Worm (Caenorhabditis elegans): ENCODE measurements around the gene best-15.

The best-15 gene

DNA sequence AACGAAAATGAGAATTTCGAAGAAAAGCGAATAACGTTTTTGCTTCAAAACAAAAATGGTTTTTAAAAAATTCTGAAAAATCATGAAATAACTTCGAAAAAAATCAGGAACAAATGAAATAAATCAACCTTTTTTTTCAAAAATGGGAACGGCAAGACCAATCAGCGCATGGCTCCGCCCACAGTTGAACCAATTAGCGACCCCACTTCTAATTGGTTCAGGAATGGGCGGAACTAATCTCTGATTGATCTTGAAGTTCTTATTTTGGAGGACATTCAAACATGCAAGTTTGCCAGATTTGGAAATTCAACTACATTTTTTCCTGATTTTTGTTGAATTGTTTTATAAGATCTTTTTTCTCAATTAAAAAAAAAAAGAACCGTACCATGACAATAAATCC, 23.9 kb upstream of the best-15 start:
- TF ChIP-seq him-1 (tag; optimal IDR thresholded peaks at IDR 0.05) (no peak), dao-5 (tag; optimal IDR thresholded peaks at IDR 0.05) (no peak), W03F9.2 (tag; optimal IDR thresholded peaks at IDR 0.05) (no peak)

DNA sequence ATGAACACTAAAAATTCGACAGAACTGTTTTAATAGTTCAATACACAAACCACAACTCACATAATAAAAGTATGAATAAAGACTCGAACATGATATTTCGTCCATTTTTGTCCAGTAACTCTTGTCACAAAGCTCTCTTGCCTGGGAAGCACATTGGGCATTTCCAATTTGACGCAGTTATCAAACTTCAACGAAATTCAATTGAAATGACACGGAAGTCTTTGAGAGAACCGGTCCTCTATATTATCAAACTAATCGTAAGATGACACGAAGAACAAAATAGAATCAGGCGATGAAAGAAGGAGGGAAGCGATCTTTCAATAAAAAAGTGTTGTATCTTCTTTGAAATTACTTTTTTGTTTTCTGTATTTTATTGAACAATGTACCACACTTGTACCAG, 23.0 kb upstream of the best-15 start, which contains the start of gene T11G6.3:
Gene T11G6.3 (minus strand): TSS at position 189 of the 400 bp plus-strand sequence.
- no peak for TF ChIP-seq W03F9.2 (tag; optimal IDR thresholded peaks at IDR 0.05)
- no peak for TF ChIP-seq him-1 (tag; optimal IDR thresholded peaks at IDR 0.05)
- TF ChIP-seq dao-5 (tag; optimal IDR thresholded peaks at IDR 0.05), result no peak

DNA sequence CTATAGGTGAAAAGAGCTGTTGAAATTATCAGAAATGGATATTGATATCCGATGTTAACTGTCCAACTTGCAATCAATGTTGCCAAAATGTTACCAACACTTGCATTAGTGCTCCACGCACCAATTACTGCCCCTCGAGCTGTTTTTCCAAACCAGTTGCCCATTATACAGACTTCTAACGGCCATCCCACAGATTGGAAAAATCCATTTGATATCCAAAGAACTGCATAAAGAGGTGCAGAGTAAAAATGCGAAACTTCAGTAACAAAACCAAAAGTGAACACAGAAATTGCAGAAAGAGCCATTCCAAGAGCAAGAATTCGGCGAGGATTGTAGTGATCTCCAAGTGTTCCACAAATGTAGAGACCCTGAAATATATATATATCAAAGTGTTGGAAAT, 22.0 kb upstream of the best-15 start:
- TF ChIP-seq him-1 (tag; optimal IDR thresholded peaks at IDR 0.05) (no peak), dao-5 (tag; optimal IDR thresholded peaks at IDR 0.05) (no peak), W03F9.2 (tag; optimal IDR thresholded peaks at IDR 0.05) (no peak)

DNA sequence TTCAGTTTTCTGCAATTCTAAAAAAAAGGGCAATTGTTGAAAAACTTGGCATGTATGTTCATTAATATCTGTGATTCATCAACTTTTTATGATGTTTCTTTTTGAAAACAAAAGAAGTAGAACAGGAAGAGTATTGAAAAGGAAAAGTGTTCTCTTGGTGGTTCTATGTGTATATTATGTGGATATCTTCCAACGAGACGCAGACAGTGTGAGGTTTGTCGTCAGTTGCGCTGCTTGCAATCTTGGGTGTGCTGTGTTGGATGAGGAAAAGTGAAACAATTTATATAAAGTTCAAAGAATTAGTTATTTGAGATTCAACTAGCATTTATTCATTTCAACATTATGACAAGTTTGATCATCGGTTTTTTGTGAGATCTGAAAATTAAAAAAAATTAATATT, 20.4 kb upstream of the best-15 start:
- TF ChIP-seq dao-5 (tag; optimal IDR thresholded peaks at IDR 0.05) (no peak), him-1 (tag; optimal IDR thresholded peaks at IDR 0.05) (no peak)

DNA sequence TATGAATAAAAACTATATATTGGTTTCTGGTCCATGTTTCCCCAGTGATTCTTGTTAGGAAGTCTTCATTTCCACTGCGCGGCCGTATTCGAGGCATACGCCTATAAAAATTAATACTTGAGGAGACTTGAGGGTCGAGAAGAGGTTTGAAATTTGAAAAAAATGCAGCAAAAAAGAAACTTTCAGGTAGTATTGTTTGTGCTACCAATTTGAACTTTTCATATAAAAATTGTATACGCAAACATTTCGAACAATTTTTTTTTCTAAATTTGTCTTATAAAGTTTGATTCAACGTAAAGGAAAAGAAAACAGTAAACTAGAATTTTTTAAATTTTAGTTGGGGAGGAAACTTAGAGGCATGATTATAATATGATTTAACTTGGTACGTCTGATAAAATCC, 19.8 kb upstream of the best-15 start, which contains the start of gene T11G6.4:
Gene T11G6.4 (minus strand): TSS at position 101 of the 400 bp plus-strand sequence.
- TF ChIP-seq dao-5 (tag; optimal IDR thresholded peaks at IDR 0.05), result no peak
- TF ChIP-seq W03F9.2 (tag; optimal IDR thresholded peaks at IDR 0.05), result no peak
- TF ChIP-seq him-1 (tag; optimal IDR thresholded peaks at IDR 0.05), result no peak

DNA sequence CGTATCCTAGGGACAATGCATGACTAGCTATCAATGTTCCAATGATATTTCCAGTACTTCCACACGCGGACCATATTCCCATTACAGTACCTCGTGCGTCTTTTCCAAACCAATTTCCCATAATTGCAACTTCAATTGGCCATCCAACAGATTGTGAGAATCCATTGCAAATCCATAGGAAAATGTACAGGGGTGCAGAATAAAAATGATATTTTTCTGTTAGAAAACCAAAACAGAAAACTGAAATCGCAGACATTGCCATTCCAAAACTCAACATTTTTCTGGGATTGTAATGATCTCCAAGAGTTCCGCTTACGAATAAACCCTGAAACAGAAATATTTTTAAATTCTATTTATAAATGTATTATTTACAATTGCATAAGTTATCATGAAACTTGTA, 19.1 kb upstream of the best-15 start:
- TF ChIP-seq W03F9.2 (tag; optimal IDR thresholded peaks at IDR 0.05) (no peak), him-1 (tag; optimal IDR thresholded peaks at IDR 0.05) (no peak), dao-5 (tag; optimal IDR thresholded peaks at IDR 0.05) (no peak)

DNA sequence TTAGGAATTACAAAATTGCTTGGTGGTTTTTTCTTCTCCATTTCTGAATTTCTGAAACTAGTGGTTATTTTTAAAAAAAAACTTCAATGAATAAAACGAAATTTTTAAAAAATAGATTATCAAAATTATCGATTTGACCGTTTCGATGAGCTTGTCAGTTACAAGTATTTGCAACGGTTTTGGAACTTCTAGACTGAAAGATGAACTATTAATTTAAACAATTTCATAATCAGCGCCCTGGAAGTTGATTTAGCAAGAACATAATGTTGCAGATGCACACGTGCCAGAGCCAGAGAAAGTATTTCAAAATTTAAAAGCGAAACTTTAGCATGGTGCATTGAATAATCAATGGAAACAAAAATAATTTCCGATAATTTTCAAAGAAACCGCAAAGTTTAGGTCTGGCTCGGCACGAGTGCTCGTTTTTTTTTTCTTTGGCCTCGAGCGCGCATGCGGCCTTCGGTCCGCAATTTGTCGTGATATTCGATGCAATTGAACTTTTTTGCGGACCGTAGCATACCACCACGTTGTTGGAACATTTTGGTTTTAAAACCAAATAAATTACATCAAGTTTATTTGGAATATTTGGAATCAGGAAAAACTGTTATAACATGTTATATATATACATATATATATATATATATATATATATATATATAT, 10.8 kb upstream of the best-15 start, which contains the start of gene T11G6.5:
Gene T11G6.5 (minus strand): TSS at position 51 of the 660 bp plus-strand sequence.
- TF ChIP-seq him-1 (tag; optimal IDR thresholded peaks at IDR 0.05) (no peak), W03F9.2 (tag; optimal IDR thresholded peaks at IDR 0.05) (no peak), dao-5 (tag; optimal IDR thresholded peaks at IDR 0.05) (no peak)

DNA sequence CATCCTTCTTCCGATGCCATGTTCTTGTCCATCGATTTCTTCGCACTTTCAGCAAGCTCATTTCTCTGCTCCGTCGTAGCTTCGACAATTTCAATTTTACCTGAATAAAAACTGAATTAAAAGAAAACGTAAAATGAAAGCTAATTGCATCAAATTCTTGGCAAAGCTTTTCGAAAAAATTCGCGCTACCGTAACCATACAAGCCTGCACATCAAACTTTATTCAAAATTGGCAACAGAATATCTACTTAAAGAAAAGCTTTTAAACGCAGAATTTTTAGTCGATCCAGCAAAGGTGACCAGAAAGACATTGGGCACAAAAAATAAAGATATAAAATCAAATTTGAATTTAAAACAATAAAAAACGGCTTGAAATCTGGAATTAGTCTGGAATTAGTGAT, 10.2 kb upstream of the best-15 start:
- no peak for TF ChIP-seq him-1 (tag; optimal IDR thresholded peaks at IDR 0.05)
- TF ChIP-seq W03F9.2 (tag; optimal IDR thresholded peaks at IDR 0.05), result no peak
- no peak for TF ChIP-seq dao-5 (tag; optimal IDR thresholded peaks at IDR 0.05)

DNA sequence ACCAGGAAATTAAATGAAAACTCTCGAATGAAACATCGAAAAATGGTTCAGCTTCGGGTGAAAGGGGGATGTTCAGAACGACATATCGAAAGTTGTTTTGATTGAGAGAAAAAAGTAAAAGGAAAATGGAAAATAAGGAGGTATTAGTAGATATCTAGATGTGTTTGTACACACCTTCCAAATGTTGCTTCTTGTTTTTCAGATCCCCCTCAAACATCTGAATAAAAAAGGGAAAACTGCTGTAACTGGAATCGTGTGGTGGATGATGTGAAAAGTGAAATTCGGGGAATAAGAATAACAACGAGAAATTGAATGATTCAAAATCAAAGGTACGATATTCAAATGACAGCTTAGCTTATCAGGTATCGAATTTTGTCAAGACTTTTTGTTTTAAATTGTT, 4.0 kb downstream of the best-15 start, which contains the start of gene npax-3:
Gene npax-3 (minus strand): TSS at position 101 of the 400 bp plus-strand sequence.
- TF ChIP-seq W03F9.2 (tag; optimal IDR thresholded peaks at IDR 0.05), result no peak
- TF ChIP-seq him-1 (tag; optimal IDR thresholded peaks at IDR 0.05), result no peak
- TF ChIP-seq dao-5 (tag; optimal IDR thresholded peaks at IDR 0.05), result no peak

DNA sequence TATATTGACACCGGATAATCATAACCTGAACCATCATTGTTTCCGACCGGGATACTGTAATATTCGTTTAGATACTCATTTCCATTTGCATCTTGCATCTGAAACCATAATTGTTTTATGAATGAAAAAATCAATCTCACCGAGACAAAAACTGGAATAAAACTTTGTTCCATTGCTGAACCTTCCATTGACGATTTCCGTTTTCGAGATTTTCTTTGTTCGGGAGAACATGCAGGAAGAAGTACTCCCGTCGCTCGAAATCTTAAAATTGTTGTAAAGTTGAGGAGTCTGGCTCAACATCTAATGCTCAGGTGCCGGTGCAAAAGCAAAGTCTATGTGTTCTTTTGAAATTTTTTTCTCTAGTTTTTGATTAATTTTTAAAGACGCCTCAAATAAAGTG, 6.0 kb downstream of the best-15 start:
- TF ChIP-seq him-1 (tag; optimal IDR thresholded peaks at IDR 0.05) (peak; percentile 69), dao-5 (tag; optimal IDR thresholded peaks at IDR 0.05) (no peak), W03F9.2 (tag; optimal IDR thresholded peaks at IDR 0.05) (no peak)

DNA sequence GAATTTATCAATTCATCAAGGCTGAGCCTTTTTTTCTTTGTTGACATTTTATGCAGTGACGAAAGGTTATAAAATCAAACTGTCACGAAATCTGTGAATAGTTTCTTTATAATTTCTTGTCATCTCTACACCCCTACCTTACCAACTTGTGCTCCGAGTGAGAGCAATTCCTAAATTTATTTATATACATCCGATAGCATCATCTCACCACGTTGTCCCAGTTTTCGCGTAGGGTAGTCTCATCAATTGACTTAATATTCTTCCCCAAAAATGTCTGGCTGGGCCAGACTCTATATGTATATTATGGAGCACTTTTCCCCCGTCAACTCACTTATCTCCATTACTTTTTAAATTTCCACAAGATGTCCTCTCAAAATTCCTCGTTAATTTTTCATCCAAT, 6.7 kb downstream of the best-15 start:
- TF ChIP-seq dao-5 (tag; optimal IDR thresholded peaks at IDR 0.05) (no peak), W03F9.2 (tag; optimal IDR thresholded peaks at IDR 0.05) (no peak), him-1 (tag; optimal IDR thresholded peaks at IDR 0.05) (no peak)

DNA sequence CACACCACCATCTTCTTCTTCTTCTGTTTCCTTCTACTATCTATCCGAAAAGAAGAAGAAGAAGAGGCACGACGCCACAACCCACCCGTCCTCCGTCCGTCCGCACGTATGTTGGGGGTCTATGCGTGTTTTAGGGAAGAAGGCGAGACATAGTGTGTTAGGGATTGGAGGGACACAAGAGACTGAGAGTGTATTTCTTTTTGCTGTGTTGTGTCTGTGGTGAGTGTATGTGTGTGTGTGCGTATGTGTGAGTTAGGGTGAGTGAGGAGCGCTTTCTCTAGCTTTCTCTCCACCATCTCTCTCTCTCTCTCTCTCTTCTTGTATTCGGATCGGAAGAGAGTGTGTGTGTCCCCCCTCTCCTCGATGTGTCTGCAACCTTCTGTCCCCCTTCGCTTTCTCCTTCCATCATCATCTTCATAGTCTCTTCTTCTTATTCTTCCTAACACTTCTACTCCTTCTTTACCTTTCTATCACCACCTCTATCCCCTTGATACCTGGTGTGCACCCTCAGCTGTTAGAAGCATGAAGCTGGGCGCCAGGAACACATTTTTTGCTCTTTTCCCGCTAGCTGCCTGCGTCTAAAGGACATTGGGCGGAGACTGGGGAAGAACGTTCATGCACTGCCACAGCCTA, 10.3 kb downstream of the best-15 start:
- peak; percentile 65 for TF ChIP-seq him-1 (tag; optimal IDR thresholded peaks at IDR 0.05)
- TF ChIP-seq dao-5 (tag; optimal IDR thresholded peaks at IDR 0.05), result peak; percentile 57
- TF ChIP-seq W03F9.2 (tag; optimal IDR thresholded peaks at IDR 0.05), result peak; percentile 39

DNA sequence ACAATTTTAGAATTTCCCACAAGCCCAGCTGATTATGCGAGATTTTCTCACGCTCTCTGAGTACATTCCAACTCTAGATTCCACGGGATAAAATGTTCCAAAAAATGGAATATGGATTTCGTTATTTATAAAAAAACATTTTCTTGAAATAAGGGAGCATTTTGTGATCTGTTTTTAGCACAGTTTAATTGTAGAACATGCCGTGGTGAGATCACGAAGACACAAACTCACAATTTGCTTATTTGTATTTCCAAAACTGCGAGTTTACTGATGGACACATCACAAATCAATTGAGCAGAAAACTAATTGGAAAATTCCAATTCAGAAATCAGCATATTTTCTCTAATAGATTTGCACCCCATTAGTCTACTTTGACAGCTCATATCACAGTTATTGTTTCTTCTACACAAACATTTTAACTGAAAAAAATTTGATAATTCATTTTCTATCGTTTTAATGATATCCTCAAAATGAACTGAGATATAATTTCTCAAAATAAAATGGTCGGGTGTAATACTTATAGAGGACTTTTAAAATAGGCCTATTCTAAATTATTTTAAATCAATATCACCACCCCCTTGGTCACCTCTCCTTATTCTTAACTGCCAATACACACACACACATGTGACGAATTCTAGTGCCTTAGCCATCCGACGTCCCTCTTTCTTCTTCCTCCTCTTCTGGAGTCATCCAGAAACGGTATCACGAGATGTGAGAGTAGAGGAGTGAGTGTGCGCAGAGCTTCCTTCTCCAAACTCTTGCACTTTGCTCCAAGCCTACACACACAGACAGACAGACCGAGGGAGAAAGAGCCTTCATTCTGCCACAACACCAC, 11.0 kb downstream of the best-15 start:
- TF ChIP-seq W03F9.2 (tag; optimal IDR thresholded peaks at IDR 0.05), result no peak
- no peak for TF ChIP-seq dao-5 (tag; optimal IDR thresholded peaks at IDR 0.05)
- no peak for TF ChIP-seq him-1 (tag; optimal IDR thresholded peaks at IDR 0.05)

DNA sequence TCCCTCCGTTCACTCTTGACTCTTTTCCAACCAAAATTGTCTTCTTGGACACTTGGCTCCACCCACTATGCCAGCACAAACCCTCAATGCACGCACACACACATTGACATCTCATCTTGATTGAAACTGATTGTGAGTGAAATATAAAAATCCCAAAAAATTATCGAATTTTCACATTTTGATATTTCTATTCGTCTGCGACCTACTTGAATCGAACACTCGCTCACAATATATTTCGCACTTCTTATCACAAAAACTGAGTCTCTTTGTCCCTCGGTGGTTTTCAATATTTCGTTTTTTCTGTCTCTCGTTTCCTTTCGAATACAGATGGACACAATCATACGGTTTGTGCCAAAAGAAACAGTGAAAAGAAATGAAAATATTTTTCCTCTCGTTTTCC, 11.9 kb downstream of the best-15 start:
- TF ChIP-seq dao-5 (tag; optimal IDR thresholded peaks at IDR 0.05), result no peak
